Worm (Caenorhabditis elegans): ENCODE results near the gene W03C9.2.

Gene W03C9.2

DNA sequence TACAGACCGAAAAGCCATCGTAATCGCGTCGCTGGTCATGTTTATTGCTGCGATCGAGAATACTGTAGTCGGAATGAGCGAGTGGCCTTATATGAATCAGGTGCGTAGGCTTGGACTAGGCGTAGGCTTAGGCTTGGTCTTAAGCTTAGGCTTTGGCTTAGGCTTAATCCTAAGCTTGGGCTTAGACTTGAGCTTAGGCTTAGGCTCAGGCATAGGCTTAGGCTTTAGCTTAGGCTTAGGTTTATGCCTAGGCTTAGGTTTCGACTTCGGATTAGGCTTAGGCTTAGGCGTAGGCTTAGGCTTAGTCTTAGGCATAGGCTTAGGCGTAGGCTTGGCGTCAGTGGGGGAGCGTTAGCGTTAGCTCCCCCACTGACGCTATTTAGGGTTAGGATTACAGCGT, 7.4 kb upstream of the W03C9.2 start:
- TF ChIP-seq sea-1 (GFP tag; conservative IDR thresholded peaks at IDR 0.05): no peak
- TF ChIP-seq ceh-36 (tag; optimal IDR thresholded peaks at IDR 0.05): peak; percentile 83
- TF ChIP-seq pes-1 (GFP tag; IDR thresholded peaks at IDR 0.05): peak; percentile 35; the same call in 1 of the 2 replicates
- TF ChIP-seq ceh-13 (GFP tag; optimal IDR thresholded peaks at IDR 0.05): no peak

DNA sequence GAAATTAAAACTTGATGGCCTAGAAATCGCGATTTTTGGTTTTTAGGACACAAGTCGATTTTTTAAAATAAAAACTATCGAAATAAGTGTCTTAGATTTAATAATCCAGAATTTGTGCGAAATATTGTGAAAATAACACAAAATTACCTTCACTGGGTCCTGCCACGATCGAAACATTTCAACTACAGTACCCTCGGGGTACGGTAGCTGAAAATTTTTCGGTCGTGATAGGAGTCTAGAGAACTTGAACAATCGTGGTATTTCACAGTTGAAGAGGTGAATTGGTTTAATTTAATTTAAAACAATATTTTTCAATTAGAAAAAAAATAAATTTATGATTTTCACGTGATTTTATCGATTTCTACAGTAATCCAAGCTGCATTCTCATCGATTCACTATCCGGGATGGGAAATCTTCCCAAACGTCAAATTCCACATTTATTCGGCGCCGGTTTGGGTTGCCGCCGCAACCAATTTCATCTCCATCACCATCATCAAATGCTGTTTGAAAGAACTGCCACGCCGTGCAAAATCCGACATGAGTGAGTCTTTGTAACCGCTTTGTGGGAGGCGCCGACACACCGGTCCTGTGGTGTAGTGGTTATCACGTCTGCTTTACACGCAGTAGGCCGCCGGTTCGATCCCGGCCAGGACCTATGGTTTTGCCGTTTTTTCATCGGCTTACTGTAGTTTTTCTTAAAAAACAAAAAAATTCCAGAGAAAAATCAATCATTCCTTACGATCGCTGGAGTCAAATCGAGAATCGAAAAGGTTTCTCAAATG, 3.2 kb upstream of the W03C9.2 start:
- TF ChIP-seq scrt-1 (GFP tag; IDR thresholded peaks at IDR 0.05) (peak; percentile 69; the same call in 1 of the 2 replicates), F13C5.2 (tag; optimal IDR thresholded peaks at IDR 0.05) (peak; percentile 87), ceh-36 (tag; optimal IDR thresholded peaks at IDR 0.05) (peak; percentile 44), ceh-13 (GFP tag; optimal IDR thresholded peaks at IDR 0.05) (peak; percentile 57), hmbx-1 (tag; optimal IDR thresholded peaks at IDR 0.05) (no peak), pes-1 (GFP tag; IDR thresholded peaks at IDR 0.05) (peak; percentile 81), sea-1 (GFP tag; conservative IDR thresholded peaks at IDR 0.05) (peak; percentile 63; the same call in 1 of the 2 replicates), aly-1 (tag; optimal IDR thresholded peaks at IDR 0.05) (peak; percentile 68), ets-7 (tag; optimal IDR thresholded peaks at IDR 0.05) (no peak), hnd-1 (tag; optimal IDR thresholded peaks at IDR 0.05) (peak; percentile 23), hmg-4 (GFP tag; optimal IDR thresholded peaks at IDR 0.05) (peak; percentile 88), B0310.2 (tag; optimal IDR thresholded peaks at IDR 0.05) (no peak), flt-1 (GFP tag; IDR thresholded peaks at IDR 0.05) (peak; percentile 76), tra-4 (tag; optimal IDR thresholded peaks at IDR 0.05) (peak; percentile 43), ama-1 (optimal IDR thresholded peaks at IDR 0.05) (no peak), tbx-11 (GFP tag; IDR thresholded peaks at IDR 0.05) (peak; percentile 64; the same call in 1 of the 2 replicates), tbx-37 (GFP tag; conservative IDR thresholded peaks at IDR 0.05) (peak; percentile 47; the same call in 1 of the 2 replicates)

DNA sequence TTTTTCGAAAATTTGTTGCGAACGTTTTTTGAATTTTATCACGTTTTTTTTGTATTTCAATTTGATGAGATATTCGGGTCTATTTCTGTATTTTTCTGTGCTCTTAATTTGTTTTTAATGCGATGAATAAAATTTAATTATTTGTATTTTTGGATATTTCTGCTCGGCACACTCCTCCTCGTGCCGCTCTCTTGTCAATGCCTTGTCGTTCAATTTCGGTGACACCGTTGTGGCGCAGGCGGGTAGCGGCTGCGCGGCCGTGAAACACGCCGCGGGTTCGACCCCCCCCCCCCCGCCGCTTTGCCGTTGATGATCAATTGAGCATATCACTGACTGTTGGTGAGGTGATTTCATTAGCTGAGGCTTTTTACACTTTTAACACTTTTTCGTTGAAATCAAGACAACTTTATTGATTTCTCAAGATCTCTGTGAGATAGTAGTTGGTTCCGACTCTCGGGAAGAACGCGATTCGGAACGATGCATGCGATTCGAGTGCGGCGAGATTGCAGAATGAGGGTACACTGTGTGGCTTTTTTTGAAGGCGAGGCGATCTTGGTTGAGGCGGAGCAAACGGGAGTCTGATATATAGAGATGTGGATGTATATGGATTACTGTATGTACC, 1.5 kb upstream of the W03C9.2 start:
- peak; percentile 100 for TF ChIP-seq scrt-1 (GFP tag; IDR thresholded peaks at IDR 0.05)
- TF ChIP-seq flt-1 (GFP tag; IDR thresholded peaks at IDR 0.05): peak; percentile 100
- peak; percentile 99 for TF ChIP-seq B0310.2 (tag; optimal IDR thresholded peaks at IDR 0.05)
- peak; percentile 100 for TF ChIP-seq tra-4 (tag; optimal IDR thresholded peaks at IDR 0.05)
- TF ChIP-seq tbx-11 (GFP tag; IDR thresholded peaks at IDR 0.05): peak; percentile 100
- TF ChIP-seq aly-1 (tag; optimal IDR thresholded peaks at IDR 0.05): peak; percentile 99
- peak; percentile 98 for TF ChIP-seq hnd-1 (tag; optimal IDR thresholded peaks at IDR 0.05)
- TF ChIP-seq F13C5.2 (tag; optimal IDR thresholded peaks at IDR 0.05): peak; percentile 100
- peak; percentile 100 for TF ChIP-seq ceh-13 (GFP tag; optimal IDR thresholded peaks at IDR 0.05)
- TF ChIP-seq tbx-37 (GFP tag; conservative IDR thresholded peaks at IDR 0.05): peak; percentile 100
- TF ChIP-seq sea-1 (GFP tag; conservative IDR thresholded peaks at IDR 0.05): peak; percentile 100
- TF ChIP-seq ceh-36 (tag; optimal IDR thresholded peaks at IDR 0.05): peak; percentile 99
- TF ChIP-seq hmbx-1 (tag; optimal IDR thresholded peaks at IDR 0.05): peak; percentile 96
- TF ChIP-seq ets-7 (tag; optimal IDR thresholded peaks at IDR 0.05): peak; percentile 98
- peak; percentile 99 for TF ChIP-seq pes-1 (GFP tag; IDR thresholded peaks at IDR 0.05)
- TF ChIP-seq hmg-4 (GFP tag; optimal IDR thresholded peaks at IDR 0.05): peak; percentile 100
- no peak for TF ChIP-seq ama-1 (optimal IDR thresholded peaks at IDR 0.05)

DNA sequence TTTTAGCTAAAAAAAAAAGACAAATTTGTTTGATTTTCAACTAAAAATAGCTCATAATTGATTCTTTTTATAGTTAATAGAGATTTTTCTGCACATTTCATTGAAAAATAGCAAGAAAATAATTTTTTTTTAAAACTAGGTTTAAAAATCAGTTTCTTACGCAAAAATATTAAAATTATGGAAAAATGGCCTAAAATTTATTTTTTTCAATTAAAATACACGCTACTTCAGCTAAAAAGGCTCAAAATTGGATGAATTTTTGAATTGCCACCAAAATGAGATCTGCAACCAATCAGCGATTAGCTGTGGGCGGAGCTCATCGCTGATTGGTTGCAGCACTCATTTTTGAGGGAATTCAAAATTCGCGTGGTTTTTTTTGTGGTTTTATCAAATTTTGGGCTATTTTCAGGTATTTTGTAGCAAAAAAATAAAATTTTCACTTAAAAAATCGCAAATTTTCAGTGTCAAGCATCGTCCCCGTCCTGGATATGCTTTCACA, 1.0 kb downstream of the W03C9.2 start:
- TF ChIP-seq F13C5.2 (tag; optimal IDR thresholded peaks at IDR 0.05): no peak
- TF ChIP-seq ceh-36 (tag; optimal IDR thresholded peaks at IDR 0.05): no peak
- no peak for TF ChIP-seq hmbx-1 (tag; optimal IDR thresholded peaks at IDR 0.05)
- TF ChIP-seq ama-1 (optimal IDR thresholded peaks at IDR 0.05): no peak
- TF ChIP-seq hmg-4 (GFP tag; optimal IDR thresholded peaks at IDR 0.05): no peak
- no peak for TF ChIP-seq scrt-1 (GFP tag; IDR thresholded peaks at IDR 0.05)
- TF ChIP-seq ets-7 (tag; optimal IDR thresholded peaks at IDR 0.05): no peak
- TF ChIP-seq sea-1 (GFP tag; conservative IDR thresholded peaks at IDR 0.05): no peak
- TF ChIP-seq B0310.2 (tag; optimal IDR thresholded peaks at IDR 0.05): no peak
- TF ChIP-seq aly-1 (tag; optimal IDR thresholded peaks at IDR 0.05): no peak
- no peak for TF ChIP-seq pes-1 (GFP tag; IDR thresholded peaks at IDR 0.05)
- no peak for TF ChIP-seq tbx-11 (GFP tag; IDR thresholded peaks at IDR 0.05)

DNA sequence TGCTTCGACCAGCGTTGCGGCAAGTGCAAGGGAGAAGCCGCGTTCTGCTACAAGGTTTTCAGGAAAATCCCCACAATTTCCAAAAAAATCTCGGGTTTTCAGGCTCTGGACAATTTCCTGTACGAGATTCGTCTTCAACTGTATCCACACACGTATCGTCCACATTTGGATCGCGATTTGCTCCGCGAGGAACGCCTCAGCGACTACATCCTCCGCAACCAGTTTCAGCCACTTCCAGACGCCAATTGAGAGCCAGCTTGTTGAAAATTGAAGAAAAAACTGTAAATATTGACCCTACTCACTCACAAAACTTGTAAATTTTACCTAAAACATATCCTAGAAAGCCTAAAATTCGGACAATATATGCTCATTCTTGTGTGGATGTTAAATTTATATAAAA, 2.7 kb downstream of the W03C9.2 start:
- TF ChIP-seq scrt-1 (GFP tag; IDR thresholded peaks at IDR 0.05): no peak
- no peak for TF ChIP-seq flt-1 (GFP tag; IDR thresholded peaks at IDR 0.05)
- TF ChIP-seq hmbx-1 (tag; optimal IDR thresholded peaks at IDR 0.05): no peak
- no peak for TF ChIP-seq pes-1 (GFP tag; IDR thresholded peaks at IDR 0.05)
- TF ChIP-seq B0310.2 (tag; optimal IDR thresholded peaks at IDR 0.05): no peak
- TF ChIP-seq hmg-4 (GFP tag; optimal IDR thresholded peaks at IDR 0.05): no peak
- TF ChIP-seq tbx-37 (GFP tag; conservative IDR thresholded peaks at IDR 0.05): no peak
- TF ChIP-seq aly-1 (tag; optimal IDR thresholded peaks at IDR 0.05): no peak
- no peak for TF ChIP-seq ama-1 (optimal IDR thresholded peaks at IDR 0.05)
- no peak for TF ChIP-seq sea-1 (GFP tag; conservative IDR thresholded peaks at IDR 0.05)
- no peak for TF ChIP-seq hnd-1 (tag; optimal IDR thresholded peaks at IDR 0.05)
- TF ChIP-seq ets-7 (tag; optimal IDR thresholded peaks at IDR 0.05): no peak

DNA sequence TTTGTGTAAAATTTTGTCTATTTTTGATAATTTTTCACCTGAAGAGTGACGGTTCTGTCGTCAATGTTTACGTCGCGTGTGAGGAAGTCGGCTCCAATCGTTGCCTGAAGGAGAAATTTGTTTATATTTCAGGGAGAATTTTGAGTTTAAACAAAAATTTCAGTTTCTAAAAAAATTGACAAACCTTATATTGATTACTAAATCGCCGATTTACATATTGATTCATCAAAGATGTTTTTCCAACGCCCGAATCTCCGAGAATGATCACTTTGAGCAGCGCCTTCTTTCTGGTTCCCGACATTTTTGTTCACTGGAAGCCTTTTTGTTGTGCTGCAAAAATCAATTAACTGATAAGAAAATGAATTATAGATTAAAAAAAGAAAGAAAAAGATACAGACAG, 4.4 kb downstream of the W03C9.2 start, which contains the start of gene rab-7:
Gene rab-7, minus strand, starts transcription at position 330 of the 400 bp plus-strand sequence.
- no peak for TF ChIP-seq B0310.2 (tag; optimal IDR thresholded peaks at IDR 0.05)
- TF ChIP-seq flt-1 (GFP tag; IDR thresholded peaks at IDR 0.05): no peak
- TF ChIP-seq ama-1 (optimal IDR thresholded peaks at IDR 0.05): no peak
- no peak for TF ChIP-seq sea-1 (GFP tag; conservative IDR thresholded peaks at IDR 0.05)
- no peak for TF ChIP-seq hmbx-1 (tag; optimal IDR thresholded peaks at IDR 0.05)
- TF ChIP-seq aly-1 (tag; optimal IDR thresholded peaks at IDR 0.05): no peak
- no peak for TF ChIP-seq scrt-1 (GFP tag; IDR thresholded peaks at IDR 0.05)
- TF ChIP-seq pes-1 (GFP tag; IDR thresholded peaks at IDR 0.05): no peak

Measured in whole organism, early embryonic.